Worm (Caenorhabditis elegans): ENCODE data around the gene F01D5.5.
"Not testable (repeated sequence)": the region's sequence is repeated elsewhere in the genome, so short reads cannot be mapped to it uniquely, and the experiment has no call there.

The F01D5.5 gene

DNA sequence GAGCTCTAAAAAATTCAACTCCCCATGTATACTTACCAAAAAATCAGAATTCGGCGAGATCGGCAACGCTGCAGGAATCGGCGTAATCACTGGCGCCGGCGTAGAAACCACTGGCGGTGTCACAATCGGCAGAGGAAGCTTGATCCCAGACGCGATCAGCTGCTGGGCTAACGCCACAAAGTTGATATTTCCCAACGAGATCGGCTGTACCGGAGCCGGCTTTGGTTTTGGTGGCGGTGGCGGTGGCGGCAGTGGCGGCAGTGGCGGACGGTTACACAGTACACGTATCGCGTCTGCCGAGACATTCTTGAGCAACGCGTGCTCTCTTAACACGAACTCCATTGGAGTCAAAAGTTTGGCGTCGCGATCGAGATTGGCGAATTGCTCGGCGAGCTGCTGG, 32.5 kb upstream of the F01D5.5 start:
- TF ChIP-seq zfh-2 (GFP tag; conservative IDR thresholded peaks at IDR 0.05) (peak; percentile 72), egrh-3 (GFP tag; IDR thresholded peaks at IDR 0.05) (peak; percentile 12; the same call in 1 of the 2 replicates), let-526 (GFP tag; IDR thresholded peaks at IDR 0.05) (peak; percentile 4; the same call in 1 of the 2 replicates), nhr-179 (tag; optimal IDR thresholded peaks at IDR 0.05) (no peak)

DNA sequence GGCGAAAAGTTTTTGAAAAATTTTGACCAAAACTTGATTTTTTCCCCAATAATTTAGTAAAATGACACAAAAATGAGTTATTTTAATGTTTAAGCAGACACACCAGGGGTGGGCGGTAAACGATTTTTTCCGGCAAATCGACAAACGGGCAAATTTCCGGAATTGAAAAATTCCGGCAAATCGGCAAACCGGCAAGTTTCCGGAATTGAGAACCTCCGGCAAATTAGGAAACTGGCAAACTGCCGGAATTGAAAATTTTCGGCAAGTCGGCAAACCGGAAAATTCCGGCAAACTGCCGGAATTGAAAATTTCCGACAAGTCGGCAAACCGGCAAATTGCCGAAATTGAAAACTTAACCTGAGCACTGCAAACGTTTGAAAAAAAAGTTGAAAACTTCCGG, 30.6 kb upstream of the F01D5.5 start:
- TF ChIP-seq C06A6.2 (GFP tag; conservative IDR thresholded peaks at IDR 0.05), result peak; percentile 32; the same call in 1 of the 2 replicates
- no peak for TF ChIP-seq attf-6 (GFP tag; IDR thresholded peaks at IDR 0.05)
- TF ChIP-seq chd-7 (tag; optimal IDR thresholded peaks at IDR 0.05), result peak; percentile 3
- TF ChIP-seq zim-3 (tag; optimal IDR thresholded peaks at IDR 0.05), result peak; percentile 40
- no peak for TF ChIP-seq ztf-3 (GFP tag; optimal IDR thresholded peaks at IDR 0.05)
- peak; percentile 46; the same call in 1 of the 2 replicates for TF ChIP-seq ceh-100 (GFP tag; IDR thresholded peaks at IDR 0.05)
- TF ChIP-seq attf-5 (GFP tag; optimal IDR thresholded peaks at IDR 0.05), result no peak
- no peak for TF ChIP-seq cebp-1 (GFP tag; IDR thresholded peaks at IDR 0.05)
- TF ChIP-seq cebp-1 (tag; optimal IDR thresholded peaks at IDR 0.05), result peak; percentile 47
- TF ChIP-seq nfyb-1 (GFP tag; IDR thresholded peaks at IDR 0.05), result peak; percentile 72; the same call in 1 of the 2 replicates
- peak; percentile 14 for TF ChIP-seq mxl-1 (tag; optimal IDR thresholded peaks at IDR 0.05)
- no peak for TF ChIP-seq athp-1 (tag; optimal IDR thresholded peaks at IDR 0.05)
- TF ChIP-seq nhr-80 (tag; optimal IDR thresholded peaks at IDR 0.05), result no peak
- TF ChIP-seq aptf-3 (GFP tag; IDR thresholded peaks at IDR 0.05), result peak; percentile 49; the same call in 1 of the 2 replicates
- peak; percentile 66 for TF ChIP-seq K11D2.4 (GFP tag; IDR thresholded peaks at IDR 0.05)
- 0 out of 2 replicates have a peak, but pooled peaks have one; percentile 56 for TF ChIP-seq B0336.3 (GFP tag; IDR thresholded peaks at IDR 0.05)
- peak; percentile 32; the same call in 1 of the 2 replicates for TF ChIP-seq mcd-1 (GFP tag; IDR thresholded peaks at IDR 0.05)

DNA sequence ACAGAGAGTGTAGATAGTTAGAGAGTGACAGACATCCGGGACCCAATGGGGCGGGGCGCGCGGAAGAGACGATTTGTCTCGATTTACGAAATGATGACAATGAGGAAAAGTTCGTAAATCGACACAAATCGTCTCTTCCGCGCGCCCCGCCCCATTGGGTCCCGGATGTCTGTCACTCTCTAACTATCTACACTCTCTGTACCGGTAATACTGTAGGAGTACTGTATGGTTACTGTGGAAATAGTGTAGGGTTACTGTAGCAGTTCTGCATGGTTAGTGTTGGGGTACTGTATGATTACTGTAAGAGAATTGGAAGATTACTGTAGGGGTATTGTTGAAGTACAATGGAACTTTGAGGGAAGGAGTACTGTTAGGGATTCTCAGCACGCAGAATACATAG, 19.1 kb upstream of the F01D5.5 start, which contains the start of gene F01D5.10:
F01D5.10 (minus strand) TSS at position 101 of the 400 bp plus-strand sequence.
- TF ChIP-seq aptf-2 (GFP tag; conservative IDR thresholded peaks at IDR 0.05); dpff-1 (tag; optimal IDR thresholded peaks at IDR 0.05); sptf-2 (GFP tag; optimal IDR thresholded peaks at IDR 0.05): not testable (repeated sequence)

DNA sequence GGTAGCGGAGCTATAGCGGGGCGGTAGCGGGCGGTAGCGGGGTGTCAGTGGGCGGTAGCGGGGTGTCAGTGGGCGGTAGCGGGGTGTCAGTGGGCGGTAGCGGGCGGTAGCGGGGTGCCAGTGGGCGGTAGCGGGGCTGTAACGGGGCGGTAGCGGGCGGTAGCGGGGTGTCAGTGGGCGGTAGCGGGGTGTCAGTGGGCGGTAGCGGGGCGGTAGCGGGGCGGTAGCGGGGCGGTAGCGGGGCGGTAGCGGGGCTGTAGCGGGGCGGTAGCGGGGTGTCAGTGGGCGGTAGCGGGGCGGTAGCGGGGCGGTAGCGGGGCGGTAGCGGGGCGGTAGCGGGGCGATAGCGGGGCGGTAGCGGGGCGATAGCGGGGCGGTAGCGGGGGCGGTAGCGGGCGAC, 17.5 kb upstream of the F01D5.5 start:
- TF ChIP-seq attf-3 (GFP tag; conservative IDR thresholded peaks at IDR 0.05), result peak; percentile 67
- peak; percentile 100 for TF ChIP-seq egrh-3 (GFP tag; IDR thresholded peaks at IDR 0.05)
- TF ChIP-seq lag-1 (GFP tag; IDR thresholded peaks at IDR 0.05), result 0 out of 2 replicates have a peak, but pooled peaks have one; percentile 43
- 0 out of 2 replicates have a peak, but pooled peaks have one; percentile 30 for TF ChIP-seq attf-6 (GFP tag; IDR thresholded peaks at IDR 0.05)
- peak; percentile 2 for TF ChIP-seq F10E7.11 (tag; optimal IDR thresholded peaks at IDR 0.05)
- TF ChIP-seq ets-4 (GFP tag; optimal IDR thresholded peaks at IDR 0.05), result peak; percentile 13
- TF ChIP-seq attf-5 (GFP tag; optimal IDR thresholded peaks at IDR 0.05), result peak; percentile 14
- 0 out of 2 replicates have a peak, but pooled peaks have one; percentile 9 for TF ChIP-seq nhr-120 (GFP tag; IDR thresholded peaks at IDR 0.05)
- peak; percentile 8; the same call in 1 of the 2 replicates for TF ChIP-seq rcor-1 (GFP tag; IDR thresholded peaks at IDR 0.05)
- 0 out of 2 replicates have a peak, but pooled peaks have one; percentile 27 for TF ChIP-seq bed-2 (GFP tag; IDR thresholded peaks at IDR 0.05)
- peak; percentile 56 for TF ChIP-seq ekl-4 (GFP tag; IDR thresholded peaks at IDR 0.05)
- peak; percentile 92; the same call in 1 of the 2 replicates for TF ChIP-seq ceh-58 (GFP tag; IDR thresholded peaks at IDR 0.05)
- peak; percentile 60; the same call in 1 of the 2 replicates for TF ChIP-seq hsf-1 (GFP tag; IDR thresholded peaks at IDR 0.05)
- TF ChIP-seq let-526 (GFP tag; IDR thresholded peaks at IDR 0.05), result peak; percentile 72; the same call in 1 of the 2 replicates
- TF ChIP-seq cebp-2 (GFP tag; IDR thresholded peaks at IDR 0.05), result peak; percentile 88; the same call in 1 of the 2 replicates
- TF ChIP-seq F37B4.10 (GFP tag; IDR thresholded peaks at IDR 0.05), result 0 out of 2 replicates have a peak, but pooled peaks have one; percentile 83
- TF ChIP-seq F52B5.7 (tag; optimal IDR thresholded peaks at IDR 0.05), result peak; percentile 18
- 0 out of 2 replicates have a peak, but pooled peaks have one; percentile 15 for TF ChIP-seq Y79H2A.3 (GFP tag; conservative IDR thresholded peaks at IDR 0.05)
- TF ChIP-seq zfh-2 (GFP tag; conservative IDR thresholded peaks at IDR 0.05), result peak; percentile 96
- peak; percentile 81 for TF ChIP-seq ztf-25 (GFP tag; IDR thresholded peaks at IDR 0.05)
- TF ChIP-seq mcd-1 (GFP tag; IDR thresholded peaks at IDR 0.05), result peak; percentile 61
- TF ChIP-seq lin-26 (GFP tag; IDR thresholded peaks at IDR 0.05), result 0 out of 2 replicates have a peak, but pooled peaks have one; percentile 75
- TF ChIP-seq nfyb-1 (GFP tag; IDR thresholded peaks at IDR 0.05), result 0 out of 2 replicates have a peak, but pooled peaks have one; percentile 27
- peak; percentile 40; the same call in 1 of the 2 replicates for TF ChIP-seq D2030.7 (GFP tag; IDR thresholded peaks at IDR 0.05)
- TF ChIP-seq egl-44 (GFP tag; IDR thresholded peaks at IDR 0.05), result peak; percentile 45; the same call in 1 of the 2 replicates
- peak; percentile 12; the same call in 1 of the 2 replicates for TF ChIP-seq ztf-6 (GFP tag; IDR thresholded peaks at IDR 0.05)
